Fruit fly (Drosophila melanogaster) whole organism, embryonic: ENCODE measurements around the gene mAChR-B.

Experiments
- ATbp ChIP-seq: fragments of 200-800 bp; sonication (Bioruptor generic); optimal IDR thresholded peaks from 2 replicates; lab custom pipeline; 2017; ENCODE audit warnings: missing biosample characterization, mild to moderate bottlenecking, missing genetic modification characterization, missing genetic modification reagents
- Adf1 ChIP-seq: fragments of 200-800 bp; sonication (Bioruptor generic); IDR thresholded peaks from 2 replicates; pipeline ENCODE4 v1.3.6; 2022; ENCODE audit warnings: missing biosample characterization, missing genetic modification characterization
- Bteb2 ChIP-seq: fragments of 200-800 bp; sonication (Bioruptor generic); optimal IDR thresholded peaks from 2 replicates; lab custom pipeline; 2016; ENCODE audit warnings: missing biosample characterization, missing genetic modification characterization
- CG10366 ChIP-seq: fragments of 200-800 bp; sonication (Bioruptor generic); IDR thresholded peaks from 2 replicates; pipeline ENCODE4 v1.3.6; 2022; ENCODE audit warnings: missing biosample characterization, missing genetic modification characterization
- CG11504 ChIP-seq: fragments of 200-800 bp; sonication (Bioruptor generic); optimal IDR thresholded peaks from 3 replicates; lab custom pipeline; 2019; ENCODE audit warnings: missing biosample characterization, mild to moderate bottlenecking, missing genetic modification characterization, moderate library complexity
- CG12659 ChIP-seq: fragments of 200-800 bp; sonication (Bioruptor generic); optimal IDR thresholded peaks from 3 replicates; lab custom pipeline; 2017; ENCODE audit warnings: mild to moderate bottlenecking, missing biosample characterization, missing genetic modification reagents, missing genetic modification characterization
- CG13123 ChIP-seq: fragments of 200-800 bp; sonication (Bioruptor generic); optimal IDR thresholded peaks from 2 replicates; lab custom pipeline; 2016; ENCODE audit warnings: missing biosample characterization, missing genetic modification characterization
- CG18011 ChIP-seq: fragments of 200-800 bp; sonication (Bioruptor generic); optimal IDR thresholded peaks from 2 replicates; lab custom pipeline; 2017; ENCODE audit warnings: missing biosample characterization, missing genetic modification characterization, mild to moderate bottlenecking, moderate library complexity, missing genotype
- CG2712 ChIP-seq: fragments of 200-800 bp; optimal IDR thresholded peaks from 3 replicates; lab custom pipeline; 2019; ENCODE audit warnings: missing biosample characterization, mild to moderate bottlenecking, missing genetic modification characterization, moderate library complexity
- CG2875 ChIP-seq: fragments of 200-800 bp; sonication (Bioruptor generic); optimal IDR thresholded peaks from 2 replicates; lab custom pipeline; 2017; ENCODE audit warnings: missing biosample characterization, mild to moderate bottlenecking, missing genetic modification characterization, missing genetic modification reagents
- CG31365 ChIP-seq: fragments of 200-800 bp; sonication (Bioruptor generic); optimal IDR thresholded peaks from 2 replicates; lab custom pipeline; 2018; ENCODE audit warnings: missing biosample characterization, mild to moderate bottlenecking, missing genetic modification characterization
- CG34224 ChIP-seq: fragments of 200-800 bp; sonication (Bioruptor generic); IDR thresholded peaks from 3 replicates; pipeline ENCODE4 v1.3.6; 2022; ENCODE audit warnings: missing biosample characterization, missing genetic modification characterization; ENCODE audit not compliant: partially characterized antibody
- CG6683 ChIP-seq: fragments of 200-800 bp; sonication (Bioruptor generic); optimal IDR thresholded peaks from 2 replicates; lab custom pipeline; 2017; ENCODE audit warnings: missing biosample characterization, mild to moderate bottlenecking, missing genetic modification characterization, missing genetic modification reagents
- CG6765 ChIP-seq: fragments of 200-800 bp; sonication (Bioruptor generic); optimal IDR thresholded peaks from 3 replicates; lab custom pipeline; 2017; ENCODE audit warnings: missing biosample characterization, mild to moderate bottlenecking, missing genetic modification characterization
- CG8944 ChIP-seq: fragments of 200-800 bp; sonication (Bioruptor generic); optimal IDR thresholded peaks from 3 replicates; lab custom pipeline; 2016; ENCODE audit warnings: missing biosample characterization, missing genetic modification characterization
- Camta ChIP-seq: fragments of 200-800 bp; sonication (Bioruptor generic); optimal IDR thresholded peaks from 2 replicates; lab custom pipeline; 2016; ENCODE audit warnings: missing biosample characterization, missing genetic modification characterization
- Dbx ChIP-seq: fragments of 200-800 bp; sonication (Bioruptor generic); IDR thresholded peaks from 3 replicates; pipeline ENCODE4 v1.3.6; 2022; ENCODE audit warnings: missing biosample characterization, missing genetic modification characterization
- Deaf1 ChIP-seq: fragments of 200-800 bp; optimal IDR thresholded peaks from 3 replicates; lab custom pipeline; 2019; ENCODE audit warnings: missing biosample characterization, mild to moderate bottlenecking, missing genetic modification characterization, moderate library complexity
- Eip74EF ChIP-seq, 2 experiments: fragments of 200-800 bp in 1 of 2; fragments of >200 bp in 1 of 2; sonication (Bioruptor generic) in 1 of 2; optimal IDR thresholded peaks; 2 replicates each; lab custom pipeline; 2017 to 2019; ENCODE audit warnings: missing biosample characterization in 2 of 2, missing genetic modification characterization in 2 of 2, mild to moderate bottlenecking in 1 of 2, moderate library complexity in 1 of 2
- H2.0 ChIP-seq: fragments of 200-800 bp; sonication (Bioruptor generic); IDR thresholded peaks from 2 replicates; pipeline ENCODE4 v1.3.6; 2022; ENCODE audit warnings: missing biosample characterization, missing genetic modification characterization
- HLH3B ChIP-seq: fragments of 200-800 bp; sonication (Bioruptor generic); IDR thresholded peaks from 2 replicates; pipeline ENCODE4 v1.3.6; 2022; ENCODE audit warnings: missing biosample characterization, missing genetic modification characterization
- Jarid2 ChIP-seq: fragments of 200-800 bp; sonication (Bioruptor generic); optimal IDR thresholded peaks from 3 replicates; lab custom pipeline; 2017; ENCODE audit warnings: mild to moderate bottlenecking, missing biosample characterization, missing genetic modification reagents, missing genetic modification characterization
- MBD-R2 ChIP-seq: fragments of 200-800 bp; sonication (Bioruptor generic); IDR thresholded peaks from 2 replicates; pipeline ENCODE4 v1.3.6; 2022; ENCODE audit warnings: missing biosample characterization, missing genetic modification characterization
- Mes4 ChIP-seq: fragments of 200-800 bp; sonication (Bioruptor generic); optimal IDR thresholded peaks from 2 replicates; lab custom pipeline; 2016; ENCODE audit warnings: missing biosample characterization, missing genetic modification characterization
- NC2α ChIP-seq: fragments of 200-800 bp; sonication (Bioruptor generic); optimal IDR thresholded peaks from 2 replicates; lab custom pipeline; 2016; ENCODE audit warnings: missing biosample characterization, missing genetic modification characterization
- Nf-YC ChIP-seq: fragments of 200-800 bp; optimal IDR thresholded peaks from 3 replicates; lab custom pipeline; 2019; ENCODE audit warnings: missing biosample characterization, mild to moderate bottlenecking, missing genetic modification characterization, moderate library complexity
- Ptx1 ChIP-seq: fragments of 200-800 bp; sonication (Bioruptor generic); IDR thresholded peaks from 2 replicates; pipeline ENCODE4 v1.3.6; 2022; ENCODE audit warnings: missing biosample characterization, missing genetic modification characterization
- Sox102F ChIP-seq: fragments of 200-800 bp; sonication (Bioruptor generic); optimal IDR thresholded peaks from 2 replicates; lab custom pipeline; 2018; ENCODE audit warnings: missing biosample characterization, mild to moderate bottlenecking, missing genetic modification characterization, moderate library complexity
- ase ChIP-seq: fragments of 200-800 bp; sonication (Bioruptor generic); IDR thresholded peaks from 3 replicates; pipeline ENCODE4 v1.3.6; 2022; ENCODE audit warnings: missing biosample characterization, missing genetic modification characterization
- bab2 ChIP-seq: fragments of 200-800 bp; sonication (Bioruptor generic); optimal IDR thresholded peaks from 2 replicates; lab custom pipeline; 2016; ENCODE audit warnings: missing biosample characterization, missing genetic modification characterization
- chm ChIP-seq: fragments of 200-800 bp; sonication (Bioruptor generic); IDR thresholded peaks from 2 replicates; pipeline ENCODE4 v1.3.6; 2022; ENCODE audit warnings: missing biosample characterization, missing genetic modification characterization
- da ChIP-seq: fragments of 200-800 bp; sonication (Bioruptor generic); optimal IDR thresholded peaks from 2 replicates; lab custom pipeline; 2016; ENCODE audit warnings: missing biosample characterization, missing genetic modification characterization
- fu2 ChIP-seq: fragments of 200-800 bp; sonication (Bioruptor generic); optimal IDR thresholded peaks from 2 replicates; lab custom pipeline; 2016; ENCODE audit warnings: missing biosample characterization, missing genetic modification characterization
- gsb-n ChIP-seq: fragments of 200-800 bp; sonication (Bioruptor generic); optimal IDR thresholded peaks from 3 replicates; lab custom pipeline; 2018; ENCODE audit warnings: missing biosample characterization, mild to moderate bottlenecking, missing genetic modification characterization
- ken ChIP-seq: fragments of 200-800 bp; sonication (Bioruptor generic); IDR thresholded peaks from 3 replicates; pipeline ENCODE4 v1.3.6; 2022; ENCODE audit warnings: missing biosample characterization, missing genetic modification characterization
- nom ChIP-seq: fragments of 200-800 bp; sonication (Bioruptor generic); optimal IDR thresholded peaks from 2 replicates; lab custom pipeline; 2017; ENCODE audit warnings: missing biosample characterization, missing genetic modification characterization, mild to moderate bottlenecking, moderate library complexity, missing genetic modification reagents
- pros ChIP-seq: fragments of 200-800 bp; sonication (Bioruptor generic); optimal IDR thresholded peaks from 3 replicates; lab custom pipeline; 2019; ENCODE audit warnings: missing biosample characterization, mild to moderate bottlenecking, missing genetic modification characterization, moderate library complexity
- row ChIP-seq: fragments of 200-800 bp; sonication (Bioruptor generic); IDR thresholded peaks from 3 replicates; pipeline ENCODE4 v1.3.6; 2022; ENCODE audit warnings: missing biosample characterization, missing genetic modification characterization
- sna ChIP-seq: fragments of 200-800 bp; sonication (Bioruptor generic); IDR thresholded peaks from 2 replicates; pipeline ENCODE4 v1.3.6; 2022; ENCODE audit warnings: missing biosample characterization, missing genetic modification characterization; ENCODE audit not compliant: partially characterized antibody
- trh ChIP-seq: fragments of 200-800 bp; sonication (Bioruptor generic); optimal IDR thresholded peaks from 2 replicates; lab custom pipeline; 2016; ENCODE audit warnings: missing biosample characterization, missing genetic modification characterization

mAChR-B gene

dm6 chr3R:8122198-8122970, 63.3 kb downstream of the mAChR-B start, which contains the start of gene CG7878 (continued):
- TF ChIP-seq CG6765 (GFP tag; lab: Kevin White, UChicago), result no peak
- no peak for TF ChIP-seq ATbp (GFP tag; lab: Kevin White, UChicago)
- peak; percentile 2 for TF ChIP-seq nom (GFP tag; lab: Kevin White, UChicago)
- peak; percentile 33 for TF ChIP-seq Sox102F (GFP tag; lab: Kevin White, UChicago)
- peak; percentile 60; the same call in 2 of the 3 replicates for TF ChIP-seq ken
- peak; percentile 67; the same call in 1 of the 2 replicates for TF ChIP-seq sna (GFP tag; lab: Robert Waterston, UW)
- peak; percentile 71 for TF ChIP-seq Bteb2
- no peak for TF ChIP-seq CG18011 (GFP tag; lab: Kevin White, UChicago)
- TF ChIP-seq Adf1 (GFP tag; lab: Robert Waterston, UW), result no peak
- peak; percentile 65 for TF ChIP-seq bab2 (GFP tag; lab: Kevin White, UChicago)
- no peak for TF ChIP-seq CG6683 (GFP tag; lab: Kevin White, UChicago)
- TF ChIP-seq fu2 (GFP tag; lab: Kevin White, UChicago), result peak; percentile 54
- TF ChIP-seq Dbx (GFP tag; lab: Robert Waterston, UW), result peak; percentile 81; the same call in 2 of the 3 replicates
- TF ChIP-seq NC2α (GFP tag; lab: Kevin White, UChicago), result no peak
- TF ChIP-seq Deaf1 (tag; lab: Kevin White, UChicago), result no peak
- peak; percentile 61 for TF ChIP-seq MBD-R2 (GFP tag; lab: Robert Waterston, UW)
- 0 out of 2 replicates have a peak, but pooled peaks have one; percentile 34 for TF ChIP-seq CG10366 (GFP tag; lab: Robert Waterston, UW)
- no peak for TF ChIP-seq chm (GFP tag; lab: Robert Waterston, UW)
- TF ChIP-seq CG2712 (tag; lab: Kevin White, UChicago), result peak; percentile 55
- 0 out of 3 replicates have a peak, but pooled peaks have one; percentile 32 for TF ChIP-seq ase (GFP tag; lab: Robert Waterston, UW)
- no peak for TF ChIP-seq H2.0 (GFP tag; lab: Robert Waterston, UW)
- peak; percentile 86 for TF ChIP-seq row (GFP tag; lab: Robert Waterston, UW)
- peak; percentile 79; the same call in 2 of the 3 replicates for TF ChIP-seq CG34224
- TF ChIP-seq da (GFP tag; lab: Kevin White, UChicago), result no peak
- TF ChIP-seq trh (GFP tag; lab: Kevin White, UChicago), result no peak
- peak; percentile 61 for TF ChIP-seq Ptx1 (GFP tag; lab: Robert Waterston, UW)
- TF ChIP-seq CG12659 (GFP tag; lab: Kevin White, UChicago), result peak; percentile 81
- peak; percentile 64 for TF ChIP-seq Nf-YC (tag; lab: Kevin White, UChicago)
- TF ChIP-seq Jarid2 (GFP tag; lab: Kevin White, UChicago), result no peak
- TF ChIP-seq Eip74EF (GFP tag; optimal IDR thresholded peaks at IDR 0.05; lab: Kevin White, UChicago), result no peak
- peak; percentile 51 for TF ChIP-seq CG8944 (GFP tag; lab: Kevin White, UChicago)
- TF ChIP-seq CG13123 (GFP tag; lab: Kevin White, UChicago), result no peak
- no peak for TF ChIP-seq CG2875 (GFP tag; lab: Kevin White, UChicago)
- peak; percentile 65 for TF ChIP-seq CG11504 (tag; lab: Kevin White, UChicago)
- peak; percentile 34 for TF ChIP-seq Camta (GFP tag; lab: Kevin White, UChicago)
- TF ChIP-seq Mes4 (GFP tag; lab: Kevin White, UChicago), result no peak
- peak; percentile 51 for TF ChIP-seq HLH3B (GFP tag; lab: Robert Waterston, UW)
- no peak for TF ChIP-seq pros (GFP tag; lab: Kevin White, UChicago)
- peak; percentile 7 for TF ChIP-seq CG31365 (tag; lab: Kevin White, UChicago)
- peak; percentile 26 for TF ChIP-seq gsb-n (tag; lab: Kevin White, UChicago)
